Worm (Caenorhabditis elegans): ENCODE data around the gene arcp-1.

Gene arcp-1

ce11 chrIII:3735509-3736255 is 23.5 kb downstream of the arcp-1 start:
- TF ChIP-seq pha-4 (tag; optimal IDR thresholded peaks at IDR 0.05) (no peak), nfya-1 (tag; optimal IDR thresholded peaks at IDR 0.05; ENCODE audit: insufficient read depth) (peak; percentile 13), nhr-12 (tag; optimal IDR thresholded peaks at IDR 0.05) (no peak), ama-1 (optimal IDR thresholded peaks at IDR 0.05) (peak; percentile 78), lin-39 (tag; optimal IDR thresholded peaks at IDR 0.05) (no peak), lsy-12 (tag; optimal IDR thresholded peaks at IDR 0.05) (no peak)

DNA sequence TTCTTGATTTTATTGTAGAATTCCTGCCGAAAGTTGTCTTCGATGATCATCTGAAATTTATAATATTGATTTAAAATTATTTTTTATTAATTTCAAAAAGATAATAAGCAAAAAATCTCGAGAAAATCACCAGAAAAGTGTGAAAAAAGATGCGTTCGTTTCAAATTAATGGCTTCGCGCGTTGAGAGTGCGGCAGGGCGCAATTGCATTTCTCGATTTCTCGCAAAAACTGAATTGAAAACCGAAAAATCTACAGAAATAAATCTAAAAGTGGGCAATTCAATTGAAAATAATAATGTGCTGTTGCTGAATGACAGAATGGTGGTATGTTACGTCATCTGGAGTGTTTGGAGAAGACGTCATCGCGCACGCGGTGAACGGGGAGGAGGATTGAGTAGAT is 24.2 kb downstream of the arcp-1 start, which contains the start of gene evl-18:
Gene evl-18 (minus strand): TSS at position 50 of the 400 bp plus-strand sequence.
- peak; percentile 27 for TF ChIP-seq nfya-1 (tag; optimal IDR thresholded peaks at IDR 0.05; ENCODE audit: insufficient read depth)
- TF ChIP-seq snpc-4 (tag; optimal IDR thresholded peaks at IDR 0.05), result no peak
- peak; percentile 50 for TF ChIP-seq lin-15B (tag; optimal IDR thresholded peaks at IDR 0.05)
- TF ChIP-seq mml-1 (tag; optimal IDR thresholded peaks at IDR 0.05), result no peak
- TF ChIP-seq hmg-11 (tag; optimal IDR thresholded peaks at IDR 0.05), result no peak
- no peak for TF ChIP-seq aly-2 (tag; optimal IDR thresholded peaks at IDR 0.05)
- no peak for TF ChIP-seq nhr-23 (tag; optimal IDR thresholded peaks at IDR 0.05)
- no peak for TF ChIP-seq sea-2 (GFP tag; optimal IDR thresholded peaks at IDR 0.05)
- peak; percentile 13 for TF ChIP-seq lin-39 (tag; optimal IDR thresholded peaks at IDR 0.05)
- peak; percentile 18 for TF ChIP-seq pha-4 (tag; optimal IDR thresholded peaks at IDR 0.05)

DNA sequence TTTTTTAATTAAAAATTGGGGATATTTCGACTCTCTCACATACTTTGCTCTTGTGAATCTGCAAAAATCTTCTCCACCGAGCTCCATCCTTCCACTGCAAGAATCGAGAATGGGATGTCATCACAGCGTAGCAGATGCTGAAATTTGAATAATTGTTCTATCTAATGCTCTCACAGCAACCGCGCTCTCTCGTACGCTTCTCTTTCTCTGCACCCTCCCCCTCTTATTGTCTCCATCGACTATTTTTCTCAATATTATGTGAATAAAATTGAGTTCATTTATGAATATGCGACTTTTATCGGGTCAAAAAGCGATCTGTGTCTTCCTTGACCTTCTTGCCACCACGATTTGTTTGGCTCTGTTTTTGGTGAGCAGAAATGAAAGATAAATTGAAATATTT is 25.2 kb downstream of the arcp-1 start, which contains the start of gene F34D10.3:
Gene F34D10.3 (plus strand): TSS at position 249 of the 400 bp plus-strand sequence.
- peak; percentile 28 for TF ChIP-seq nfya-1 (tag; optimal IDR thresholded peaks at IDR 0.05; ENCODE audit: insufficient read depth)
- no peak for TF ChIP-seq eor-1 (tag; optimal IDR thresholded peaks at IDR 0.05)
- no peak for TF ChIP-seq ama-1 (optimal IDR thresholded peaks at IDR 0.05)
- no peak for TF ChIP-seq ZK546.5 (tag; optimal IDR thresholded peaks at IDR 0.05)
- no peak for TF ChIP-seq lin-15B (tag; optimal IDR thresholded peaks at IDR 0.05)
- TF ChIP-seq hmg-11 (tag; optimal IDR thresholded peaks at IDR 0.05), result peak; percentile 6
- TF ChIP-seq R02D3.7 (tag; optimal IDR thresholded peaks at IDR 0.05), result no peak
- no peak for TF ChIP-seq pqm-1 (tag; optimal IDR thresholded peaks at IDR 0.05)
- TF ChIP-seq mml-1 (tag; optimal IDR thresholded peaks at IDR 0.05), result no peak
- no peak for TF ChIP-seq lsy-12 (tag; optimal IDR thresholded peaks at IDR 0.05)
- peak; percentile 1 for TF ChIP-seq lin-39 (tag; optimal IDR thresholded peaks at IDR 0.05)
- TF ChIP-seq elt-3 (tag; optimal IDR thresholded peaks at IDR 0.05), result no peak

- no peak for TF ChIP-seq ZK546.5 (tag; optimal IDR thresholded peaks at IDR 0.05)
- TF ChIP-seq nhr-11 (tag; optimal IDR thresholded peaks at IDR 0.05), result no peak
- no peak for TF ChIP-seq nhr-76 (tag; optimal IDR thresholded peaks at IDR 0.05)
- TF ChIP-seq fos-1 (tag; optimal IDR thresholded peaks at IDR 0.05), result no peak
- no peak for TF ChIP-seq ceh-16 (tag; optimal IDR thresholded peaks at IDR 0.05)
- TF ChIP-seq lin-15B (tag; optimal IDR thresholded peaks at IDR 0.05), result no peak
- TF ChIP-seq elt-3 (tag; optimal IDR thresholded peaks at IDR 0.05), result no peak
- no peak for TF ChIP-seq snpc-4 (tag; optimal IDR thresholded peaks at IDR 0.05)
- TF ChIP-seq ceh-9 (tag; optimal IDR thresholded peaks at IDR 0.05), result no peak
- no peak for TF ChIP-seq unc-62 (GFP tag; optimal IDR thresholded peaks at IDR 0.05)
- TF ChIP-seq ceh-28 (tag; optimal IDR thresholded peaks at IDR 0.05), result no peak
- no peak for TF ChIP-seq jun-1 (tag; optimal IDR thresholded peaks at IDR 0.05)
- no peak for TF ChIP-seq ztf-4 (tag; optimal IDR thresholded peaks at IDR 0.05)
- TF ChIP-seq eor-1 (tag; optimal IDR thresholded peaks at IDR 0.05), result no peak
Observed at ce11 chrIII:3730475-3730874, 28.7 kb downstream of the arcp-1 start, which contains the start of gene F34D10.8. Gene F34D10.8, plus strand, starts transcription at chrIII:3730775.

DNA sequence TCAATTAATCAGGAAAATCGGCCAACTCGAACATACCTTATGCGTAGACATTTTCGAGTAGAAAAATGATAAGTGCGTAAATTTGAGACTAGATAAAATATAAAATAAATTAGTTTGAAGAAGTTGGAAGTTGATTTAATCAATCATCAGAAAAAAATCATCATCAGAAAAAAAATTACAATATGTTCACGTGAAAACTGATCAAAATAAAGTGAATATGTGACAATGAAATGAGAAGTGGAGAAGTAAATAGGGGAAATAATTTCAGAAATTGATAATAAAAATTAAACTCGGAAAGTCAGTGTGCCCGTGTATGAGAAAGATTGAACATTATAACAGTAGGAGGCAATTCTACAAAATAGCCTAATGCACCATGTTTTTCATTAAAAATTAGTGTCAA is 29.7 kb downstream of the arcp-1 start, which contains the start of gene F34D10.9:
Gene F34D10.9 (minus strand): TSS at position 101 of the 400 bp plus-strand sequence.
- TF ChIP-seq ama-1 (optimal IDR thresholded peaks at IDR 0.05), result no peak
- no peak for TF ChIP-seq tbx-2 (tag; optimal IDR thresholded peaks at IDR 0.05)
- TF ChIP-seq elt-2 (tag; optimal IDR thresholded peaks at IDR 0.05), result no peak
- TF ChIP-seq R02D3.7 (tag; optimal IDR thresholded peaks at IDR 0.05), result no peak
- no peak for TF ChIP-seq lin-15B (tag; optimal IDR thresholded peaks at IDR 0.05)
- no peak for TF ChIP-seq mdl-1 (tag; optimal IDR thresholded peaks at IDR 0.05)
- TF ChIP-seq nhr-28 (tag; optimal IDR thresholded peaks at IDR 0.05), result no peak
- no peak for TF ChIP-seq nhr-67 (tag; optimal IDR thresholded peaks at IDR 0.05)
- TF ChIP-seq aly-2 (tag; optimal IDR thresholded peaks at IDR 0.05), result no peak
- TF ChIP-seq fkh-10 (GFP tag; optimal IDR thresholded peaks at IDR 0.05), result no peak
- no peak for TF ChIP-seq ceh-9 (tag; optimal IDR thresholded peaks at IDR 0.05)
- no peak for TF ChIP-seq ztf-4 (tag; optimal IDR thresholded peaks at IDR 0.05)
- no peak for TF ChIP-seq nhr-12 (tag; optimal IDR thresholded peaks at IDR 0.05)
- no peak for TF ChIP-seq nhr-23 (tag; optimal IDR thresholded peaks at IDR 0.05)
- no peak for TF ChIP-seq unc-39 (tag; optimal IDR thresholded peaks at IDR 0.05)
- TF ChIP-seq elt-3 (tag; optimal IDR thresholded peaks at IDR 0.05), result no peak
- no peak for TF ChIP-seq fos-1 (tag; optimal IDR thresholded peaks at IDR 0.05)
- no peak for TF ChIP-seq jun-1 (tag; optimal IDR thresholded peaks at IDR 0.05)
- TF ChIP-seq skn-1 (tag; optimal IDR thresholded peaks at IDR 0.05), result no peak
- no peak for TF ChIP-seq eor-1 (tag; optimal IDR thresholded peaks at IDR 0.05)
